Fruit fly (Drosophila melanogaster): Measurements from ENCODE around the gene CG31323.

dm6 chr3R:26191105-26191504 lies 20.5 kb downstream of the CG31323 start, which contains the start of gene CG34129:
- TF ChIP-seq Sox14 (GFP tag; optimal IDR thresholded peaks at IDR 0.05) (no peak), CG6276 (GFP tag; optimal IDR thresholded peaks at IDR 0.05) (no peak), CG10631 (GFP tag; optimal IDR thresholded peaks at IDR 0.05) (no peak)
